Worm (Caenorhabditis elegans) whole organism, early embryonic: Measurements from ENCODE around the gene F26F2.7.
"Not testable (repeated sequence)": the region's sequence is repeated elsewhere in the genome, so short reads cannot be mapped to it uniquely, and the experiment has no call there.

Source experiments
- B0310.2 ChIP-seq: sonication (generic microtip); optimal IDR thresholded peaks from 2 replicates; lab custom pipeline; 2016; ENCODE audit warnings: mild to moderate bottlenecking, missing genetic modification characterization, missing compliant biosample characterization
- F13C5.2 ChIP-seq: sonication (generic microtip); optimal IDR thresholded peaks from 2 replicates; lab custom pipeline; 2017; ENCODE audit warnings: mild to moderate bottlenecking, missing genetic modification characterization, inconsistent platforms, missing compliant biosample characterization
- aly-1 ChIP-seq: sonication (generic microtip); optimal IDR thresholded peaks from 2 replicates; lab custom pipeline; 2016; ENCODE audit warnings: missing genetic modification characterization, missing compliant biosample characterization
- ama-1 ChIP-seq: fragments of 150-350 bp; optimal IDR thresholded peaks from 2 replicates; lab custom pipeline; 2014
- ceh-13 ChIP-seq: fragments of 200-800 bp; sonication (Bioruptor generic); optimal IDR thresholded peaks from 2 replicates; lab custom pipeline; 2018; ENCODE audit warnings: mild to moderate bottlenecking, missing genetic modification characterization, missing compliant biosample characterization
- ceh-36 ChIP-seq: sonication (generic microtip); optimal IDR thresholded peaks from 2 replicates; lab custom pipeline; 2016; ENCODE audit warnings: missing genetic modification characterization, inconsistent platforms, missing compliant biosample characterization
- ets-7 ChIP-seq: sonication (generic microtip); optimal IDR thresholded peaks from 2 replicates; lab custom pipeline; 2016; ENCODE audit warnings: missing genotype, missing genetic modification characterization, missing compliant biosample characterization
- flt-1 ChIP-seq: fragments of 200-800 bp; sonication (Bioruptor generic); IDR thresholded peaks from 2 replicates; pipeline ENCODE4 v1.3.6; 2022; ENCODE audit warnings: missing genetic modification characterization, missing compliant biosample characterization
- hmbx-1 ChIP-seq: sonication (generic microtip); optimal IDR thresholded peaks from 2 replicates; lab custom pipeline; 2016; ENCODE audit warnings: mild to moderate bottlenecking, missing genetic modification characterization, missing compliant biosample characterization
- hmg-4 ChIP-seq: fragments of 200-800 bp; sonication (Bioruptor generic); optimal IDR thresholded peaks from 2 replicates; lab custom pipeline; 2018; ENCODE audit warnings: mild to moderate bottlenecking, missing genetic modification characterization, missing compliant biosample characterization
- hnd-1 ChIP-seq: sonication (generic microtip); optimal IDR thresholded peaks from 2 replicates; lab custom pipeline; 2016; ENCODE audit warnings: missing genetic modification characterization, missing compliant biosample characterization
- pes-1 ChIP-seq: fragments of 200-800 bp; sonication (Bioruptor generic); IDR thresholded peaks from 2 replicates; pipeline ENCODE4 v1.3.6; 2022; ENCODE audit warnings: missing genetic modification reagents, missing genetic modification characterization, missing compliant biosample characterization
- scrt-1 ChIP-seq: fragments of 200-800 bp; sonication (Bioruptor generic); IDR thresholded peaks from 2 replicates; pipeline ENCODE4 v1.3.6; 2022; ENCODE audit warnings: missing genetic modification characterization, missing compliant biosample characterization
- sea-1 ChIP-seq: fragments of 200-800 bp; sonication (Bioruptor generic); conservative IDR thresholded peaks from 2 replicates; pipeline ENCODE4 v1.3.6; 2022; ENCODE audit warnings: missing genetic modification characterization, missing compliant biosample characterization
- tbx-11 ChIP-seq: fragments of 200-800 bp; sonication (Bioruptor generic); IDR thresholded peaks from 2 replicates; pipeline ENCODE4 v1.3.6; 2022; ENCODE audit warnings: missing genetic modification characterization, missing compliant biosample characterization
- tbx-37 ChIP-seq: fragments of 200-800 bp; sonication (Bioruptor generic); conservative IDR thresholded peaks from 2 replicates; pipeline ENCODE4 v1.3.6; 2022; ENCODE audit warnings: missing genetic modification reagents, missing genetic modification characterization, missing compliant biosample characterization
- tra-4 ChIP-seq: sonication (generic microtip); optimal IDR thresholded peaks from 2 replicates; lab custom pipeline; 2017; ENCODE audit warnings: missing genetic modification characterization, missing compliant biosample characterization

F26F2.7 gene

DNA sequence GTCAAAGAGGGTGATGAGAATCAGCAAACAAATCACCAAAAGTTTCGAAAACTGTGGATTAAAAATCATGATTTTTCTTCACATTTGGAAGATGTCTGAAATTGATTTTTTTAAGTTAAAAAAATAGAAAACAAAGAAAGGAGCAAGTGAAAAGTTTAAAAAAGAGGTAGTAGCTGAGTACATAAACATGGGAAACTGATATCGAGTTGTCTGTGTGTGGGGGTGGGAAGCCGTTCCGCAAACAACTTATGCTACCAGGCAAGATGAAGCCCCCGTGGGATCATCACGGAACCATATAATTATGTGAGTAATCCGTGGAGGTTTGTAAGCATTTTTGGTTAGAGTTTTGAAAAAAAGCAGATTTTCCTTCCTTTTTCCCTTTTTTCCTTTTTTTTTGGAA, 29.7 kb upstream of the F26F2.7 start, which contains the start of gene Y38H6C.20:
Gene Y38H6C.20 (minus strand): TSS at position 101 of the 400 bp plus-strand sequence.
- no peak for TF ChIP-seq ama-1 (lab: Kevin White, UChicago)
- TF ChIP-seq aly-1 (tag; lab: Kevin White, UChicago): no peak
- no peak for TF ChIP-seq ceh-36 (tag; lab: Kevin White, UChicago)
- no peak for TF ChIP-seq F13C5.2
- no peak for TF ChIP-seq hmg-4 (GFP tag; lab: Kevin White, UChicago)
- no peak for TF ChIP-seq ceh-13
- TF ChIP-seq pes-1 (GFP tag; lab: Robert Waterston, UW): no peak
- TF ChIP-seq scrt-1 (GFP tag; lab: Robert Waterston, UW): no peak
- no peak for TF ChIP-seq ets-7 (tag; lab: Kevin White, UChicago)
- TF ChIP-seq tra-4 (tag; lab: Kevin White, UChicago): no peak
- TF ChIP-seq hmbx-1 (tag; lab: Kevin White, UChicago): no peak
- no peak for TF ChIP-seq tbx-37 (GFP tag; lab: Robert Waterston, UW)
- TF ChIP-seq flt-1: no peak

DNA sequence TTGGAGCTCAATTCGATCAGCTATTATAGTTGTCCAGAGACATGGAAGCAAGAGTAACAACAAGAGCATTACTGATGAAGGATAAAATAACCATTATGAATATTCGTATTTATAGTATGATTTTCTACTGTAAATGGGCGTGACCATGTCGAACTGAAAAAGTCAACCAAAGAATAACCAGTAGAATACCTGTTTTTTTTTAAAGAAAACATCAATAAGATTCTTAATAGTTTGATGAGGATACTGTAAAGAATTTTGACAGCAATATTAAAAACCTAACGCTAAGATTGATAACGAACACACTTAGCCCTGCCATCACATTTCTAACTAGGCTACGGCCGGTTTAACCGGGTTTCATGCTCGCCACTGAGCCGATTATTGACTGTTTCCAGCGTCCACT, 27.8 kb upstream of the F26F2.7 start, which contains the start of gene vmo-1:
Gene vmo-1 (minus strand): TSS at position 101 of the 400 bp plus-strand sequence.
- TF ChIP-seq tra-4 (tag; lab: Kevin White, UChicago) (no peak), ama-1 (lab: Kevin White, UChicago) (no peak), hmg-4 (GFP tag; lab: Kevin White, UChicago) (no peak), ets-7 (tag; lab: Kevin White, UChicago) (no peak), aly-1 (tag; lab: Kevin White, UChicago) (no peak), pes-1 (GFP tag; lab: Robert Waterston, UW) (no peak), hmbx-1 (tag; lab: Kevin White, UChicago) (no peak), flt-1 (no peak), F13C5.2 (no peak), B0310.2 (tag; lab: Kevin White, UChicago) (no peak), sea-1 (no peak), tbx-11 (GFP tag; lab: Robert Waterston, UW) (no peak), scrt-1 (GFP tag; lab: Robert Waterston, UW) (no peak)

ce11 chrV:20555120-20555519, 25.7 kb upstream of the F26F2.7 start, which contains the start of gene Y38H6C.21:
Gene Y38H6C.21 (minus strand): TSS chrV:20555267.
- no peak for TF ChIP-seq tbx-11 (GFP tag; lab: Robert Waterston, UW)
- TF ChIP-seq F13C5.2: no peak
- no peak for TF ChIP-seq sea-1
- TF ChIP-seq aly-1 (tag; lab: Kevin White, UChicago): no peak
- TF ChIP-seq hmg-4 (GFP tag; lab: Kevin White, UChicago): no peak
- no peak for TF ChIP-seq ets-7 (tag; lab: Kevin White, UChicago)
- TF ChIP-seq pes-1 (GFP tag; lab: Robert Waterston, UW): no peak
- no peak for TF ChIP-seq ceh-13

DNA sequence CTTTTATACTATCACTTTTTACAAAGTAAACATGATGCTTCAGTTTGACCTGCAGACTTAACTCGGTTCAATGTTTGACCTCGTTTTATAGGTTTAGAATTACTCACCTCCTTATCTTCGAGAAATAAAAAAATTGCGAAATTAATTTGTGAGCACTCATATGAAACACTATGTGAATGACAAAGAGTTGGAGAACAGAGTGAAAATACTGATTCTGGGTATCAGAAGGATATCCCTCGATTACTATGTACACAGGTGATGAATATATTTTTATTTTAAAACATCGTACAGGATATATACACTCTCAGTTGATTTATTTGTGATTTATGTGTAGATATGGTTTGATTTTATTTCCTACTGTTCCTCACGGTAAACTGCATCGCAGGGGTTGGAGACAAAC, 24.5 kb upstream of the F26F2.7 start, which contains the start of gene Y38H6C.23:
Gene Y38H6C.23 (minus strand): TSS at position 101 of the 400 bp plus-strand sequence.
- TF ChIP-seq scrt-1 (GFP tag; lab: Robert Waterston, UW): no peak

- no peak for TF ChIP-seq ceh-13
- TF ChIP-seq pes-1 (GFP tag; lab: Robert Waterston, UW): no peak
- no peak for TF ChIP-seq F13C5.2
- no peak for TF ChIP-seq ceh-36 (tag; lab: Kevin White, UChicago)
- no peak for TF ChIP-seq tbx-11 (GFP tag; lab: Robert Waterston, UW)
- no peak for TF ChIP-seq tbx-37 (GFP tag; lab: Robert Waterston, UW)
- no peak for TF ChIP-seq flt-1
- TF ChIP-seq hmbx-1 (tag; lab: Kevin White, UChicago): no peak
- no peak for TF ChIP-seq sea-1
- no peak for TF ChIP-seq ama-1 (lab: Kevin White, UChicago)
- TF ChIP-seq hmg-4 (GFP tag; lab: Kevin White, UChicago): no peak
- no peak for TF ChIP-seq ets-7 (tag; lab: Kevin White, UChicago)
- TF ChIP-seq B0310.2 (tag; lab: Kevin White, UChicago): no peak
- no peak for TF ChIP-seq hnd-1 (tag; lab: Kevin White, UChicago)
- no peak for TF ChIP-seq scrt-1 (GFP tag; lab: Robert Waterston, UW)
- TF ChIP-seq tra-4 (tag; lab: Kevin White, UChicago): no peak
- no peak for TF ChIP-seq aly-1 (tag; lab: Kevin White, UChicago)
Measured at ce11 chrV:20558270-20558669, 22.5 kb upstream of the F26F2.7 start, which contains the start of gene abf-4. Gene abf-4 (minus strand): TSS chrV:20558370.

DNA sequence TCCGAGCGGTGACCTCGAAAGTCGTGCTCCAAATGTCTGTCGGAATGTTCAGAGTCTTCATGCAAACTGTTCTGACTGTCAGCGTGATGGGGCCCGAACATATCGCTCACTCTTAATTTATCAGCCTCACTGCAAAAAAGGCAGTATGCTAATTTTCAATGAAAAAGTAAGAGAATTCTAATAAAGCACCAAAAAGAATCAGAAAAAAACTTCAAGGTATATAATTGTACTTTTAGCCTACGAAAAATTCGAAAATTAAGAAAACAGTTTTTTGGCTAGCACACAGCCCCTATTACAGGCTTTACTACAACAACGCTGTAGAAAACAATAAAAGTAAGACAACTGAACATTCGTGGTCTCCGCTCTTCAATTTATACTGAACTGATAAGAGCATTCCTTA, 19.0 kb upstream of the F26F2.7 start, which contains the start of gene F26F2.1:
Gene F26F2.1 (minus strand): TSS at position 101 of the 400 bp plus-strand sequence.
- no peak for TF ChIP-seq F13C5.2
- no peak for TF ChIP-seq ceh-36 (tag; lab: Kevin White, UChicago)
- no peak for TF ChIP-seq flt-1
- no peak for TF ChIP-seq hmg-4 (GFP tag; lab: Kevin White, UChicago)
- TF ChIP-seq B0310.2 (tag; lab: Kevin White, UChicago): no peak
- no peak for TF ChIP-seq tra-4 (tag; lab: Kevin White, UChicago)
- no peak for TF ChIP-seq hmbx-1 (tag; lab: Kevin White, UChicago)
- no peak for TF ChIP-seq ets-7 (tag; lab: Kevin White, UChicago)
- TF ChIP-seq ceh-13: no peak
- TF ChIP-seq sea-1: no peak
- no peak for TF ChIP-seq ama-1 (lab: Kevin White, UChicago)
- no peak for TF ChIP-seq scrt-1 (GFP tag; lab: Robert Waterston, UW)
- TF ChIP-seq aly-1 (tag; lab: Kevin White, UChicago): no peak
- TF ChIP-seq tbx-11 (GFP tag; lab: Robert Waterston, UW): no peak
- no peak for TF ChIP-seq hnd-1 (tag; lab: Kevin White, UChicago)
- TF ChIP-seq tbx-37 (GFP tag; lab: Robert Waterston, UW): no peak
- no peak for TF ChIP-seq pes-1 (GFP tag; lab: Robert Waterston, UW)

- not testable (repeated sequence) for TF ChIP-seq hmbx-1 (tag; lab: Kevin White, UChicago); ceh-13; pes-1 (GFP tag; lab: Robert Waterston, UW)
Measured at ce11 chrV:20564054-20564453, 16.7 kb upstream of the F26F2.7 start, which contains the start of gene F26F2.13. Gene F26F2.13 (plus strand): TSS chrV:20564354.
